Fruit fly (Drosophila melanogaster) whole organism, prepupa: ENCODE measurements around the gene meep.

Experiments used
- Blimp-1 ChIP-seq: fragments of 200-800 bp; sonication (Bioruptor generic); optimal IDR thresholded peaks from 3 replicates; lab custom pipeline; 2017; ENCODE audit warnings: missing biosample characterization, missing genetic modification characterization, mild to moderate bottlenecking, moderate library complexity, missing genetic modification reagents
- CG10631 ChIP-seq: fragments of 200-800 bp; sonication (Bioruptor generic); optimal IDR thresholded peaks from 2 replicates; lab custom pipeline; 2016; ENCODE audit warnings: missing biosample characterization, missing genetic modification characterization
- CG10669 ChIP-seq: fragments of 200-800 bp; sonication (Bioruptor generic); optimal IDR thresholded peaks from 3 replicates; lab custom pipeline; 2018; ENCODE audit warnings: missing biosample characterization, mild to moderate bottlenecking, missing genetic modification characterization, moderate library complexity
- CG11762 ChIP-seq: fragments of 200-800 bp; sonication (Bioruptor generic); optimal IDR thresholded peaks from 3 replicates; lab custom pipeline; 2016; ENCODE audit warnings: missing biosample characterization, missing genetic modification characterization; ENCODE audit not compliant: insufficient read depth
- CG11902 ChIP-seq: fragments of 200-800 bp; sonication (Bioruptor generic); optimal IDR thresholded peaks from 3 replicates; lab custom pipeline; 2016; ENCODE audit warnings: missing biosample characterization, missing genetic modification characterization
- CG15336 ChIP-seq: fragments of 200-800 bp; sonication (Bioruptor generic); IDR thresholded peaks from 2 replicates; pipeline ENCODE4 v1.3.6; 2022; ENCODE audit warnings: missing biosample characterization, missing genetic modification characterization
- CG1621 ChIP-seq: fragments of 200-800 bp; sonication (Bioruptor generic); optimal IDR thresholded peaks from 3 replicates; lab custom pipeline; 2018; ENCODE audit warnings: missing biosample characterization, mild to moderate bottlenecking, missing genetic modification characterization
- CG16779 ChIP-seq: fragments of 200-800 bp; sonication (Bioruptor generic); optimal IDR thresholded peaks from 3 replicates; lab custom pipeline; 2017; ENCODE audit warnings: missing biosample characterization, mild to moderate bottlenecking, missing genetic modification characterization
- CG3032 ChIP-seq: fragments of 200-800 bp; optimal IDR thresholded peaks from 2 replicates; lab custom pipeline; 2019; ENCODE audit warnings: missing biosample characterization, mild to moderate bottlenecking, missing genetic modification characterization, moderate library complexity
- CG31627 ChIP-seq: fragments of 200-800 bp; sonication (Bioruptor generic); optimal IDR thresholded peaks from 3 replicates; lab custom pipeline; 2016; ENCODE audit warnings: missing biosample characterization, missing genetic modification characterization
- CG3919 ChIP-seq: fragments of 200-800 bp; sonication (Bioruptor generic); optimal IDR thresholded peaks from 3 replicates; lab custom pipeline; 2016; ENCODE audit warnings: missing biosample characterization, missing genetic modification characterization
- CG6163 ChIP-seq: fragments of 200-800 bp; sonication (Bioruptor generic); IDR thresholded peaks from 3 replicates; pipeline ENCODE4 v1.3.6; 2022; ENCODE audit warnings: missing biosample characterization, missing genetic modification characterization
- CG6276 ChIP-seq: fragments of 200-800 bp; sonication (Bioruptor generic); optimal IDR thresholded peaks from 2 replicates; lab custom pipeline; 2017; ENCODE audit warnings: missing biosample characterization, mild to moderate bottlenecking, missing genetic modification characterization
- CG6792 ChIP-seq: fragments of 200-800 bp; sonication (Bioruptor generic); optimal IDR thresholded peaks from 3 replicates; lab custom pipeline; 2016; ENCODE audit warnings: missing biosample characterization, missing genetic modification characterization
- CG6808 ChIP-seq: fragments of 200-800 bp; sonication (Bioruptor generic); optimal IDR thresholded peaks from 3 replicates; lab custom pipeline; 2017; ENCODE audit warnings: missing biosample characterization, missing genetic modification characterization, mild to moderate bottlenecking, moderate library complexity, missing genetic modification reagents
- CG6854 ChIP-seq: fragments of 200-800 bp; sonication (Bioruptor generic); optimal IDR thresholded peaks from 2 replicates; lab custom pipeline; 2017; ENCODE audit warnings: missing biosample characterization, mild to moderate bottlenecking, missing genetic modification characterization
- CG7368 ChIP-seq: fragments of 200-800 bp; sonication (Bioruptor generic); optimal IDR thresholded peaks from 3 replicates; lab custom pipeline; 2016; ENCODE audit warnings: missing biosample characterization, missing genetic modification characterization
- CG8119 ChIP-seq: fragments of 200-800 bp; sonication (Bioruptor generic); IDR thresholded peaks from 3 replicates; pipeline ENCODE4 v1.3.6; 2022; ENCODE audit warnings: missing biosample characterization, missing genetic modification characterization
- CG8632 ChIP-seq: fragments of 200-800 bp; sonication (Bioruptor generic); optimal IDR thresholded peaks from 3 replicates; lab custom pipeline; 2016; ENCODE audit warnings: missing biosample characterization, missing genetic modification characterization
- CG9139 ChIP-seq: fragments of 200-800 bp; sonication (Bioruptor generic); optimal IDR thresholded peaks from 3 replicates; lab custom pipeline; 2017; ENCODE audit warnings: missing biosample characterization, mild to moderate bottlenecking, missing genetic modification characterization
- Eip78C ChIP-seq: fragments of 200-800 bp; sonication (Bioruptor generic); peaks from one replicate; lab custom pipeline; 2016; ENCODE audit warnings: missing biosample characterization, missing genetic modification characterization
- Eip93F ChIP-seq: fragments of 200-800 bp; sonication (Bioruptor generic); optimal IDR thresholded peaks from 2 replicates; lab custom pipeline; 2016; ENCODE audit warnings: missing biosample characterization, mild to moderate bottlenecking, missing genetic modification characterization
- Hr38 ChIP-seq: sonication (Bioruptor generic); optimal IDR thresholded peaks from 2 replicates; lab custom pipeline; 2016; ENCODE audit warnings: missing biosample characterization, missing genetic modification characterization
- Hr4 ChIP-seq: fragments of 200-800 bp; sonication (Bioruptor generic); optimal IDR thresholded peaks from 3 replicates; lab custom pipeline; 2016; ENCODE audit warnings: missing biosample characterization, missing genetic modification characterization
- Lpt ChIP-seq: fragments of 200-800 bp; sonication (Bioruptor generic); optimal IDR thresholded peaks from 3 replicates; lab custom pipeline; 2016; ENCODE audit warnings: missing biosample characterization, missing genetic modification characterization
- OdsH ChIP-seq: fragments of 200-800 bp; sonication (Bioruptor generic); optimal IDR thresholded peaks from 3 replicates; lab custom pipeline; 2016; ENCODE audit warnings: missing biosample characterization, missing genetic modification characterization
- Sox102F ChIP-seq: fragments of 200-800 bp; sonication (Bioruptor generic); optimal IDR thresholded peaks from 2 replicates; lab custom pipeline; 2016; ENCODE audit warnings: missing biosample characterization, mild to moderate bottlenecking, missing genetic modification characterization
- Sox14 ChIP-seq: fragments of 200-800 bp; sonication (Bioruptor generic); optimal IDR thresholded peaks from 3 replicates; lab custom pipeline; 2016; ENCODE audit warnings: missing biosample characterization, missing genetic modification characterization
- Sox15 ChIP-seq: fragments of 200-800 bp; sonication (Bioruptor generic); optimal IDR thresholded peaks from 3 replicates; lab custom pipeline; 2016; ENCODE audit warnings: missing biosample characterization, missing genetic modification characterization
- achi ChIP-seq: fragments of 200-800 bp; sonication (Bioruptor generic); optimal IDR thresholded peaks from 3 replicates; lab custom pipeline; 2016; ENCODE audit warnings: missing biosample characterization, missing genetic modification characterization
- acj6 ChIP-seq: fragments of 200-800 bp; sonication (Bioruptor generic); optimal IDR thresholded peaks from 3 replicates; lab custom pipeline; 2016; ENCODE audit warnings: missing biosample characterization, missing genetic modification characterization
- eg ChIP-seq: fragments of 200-800 bp; sonication (Bioruptor generic); IDR thresholded peaks from 3 replicates; pipeline ENCODE4 v1.3.6; 2022; ENCODE audit warnings: missing biosample characterization, missing genetic modification characterization
- fkh ChIP-seq: fragments of 200-800 bp; sonication (Bioruptor generic); optimal IDR thresholded peaks from 3 replicates; lab custom pipeline; 2017; ENCODE audit warnings: missing biosample characterization, mild to moderate bottlenecking, missing genetic modification characterization, moderate library complexity
- lz ChIP-seq: fragments of 200-800 bp; sonication (Bioruptor generic); optimal IDR thresholded peaks from 3 replicates; lab custom pipeline; 2016; ENCODE audit warnings: missing biosample characterization, missing genetic modification characterization
- pdm3 ChIP-seq: fragments of 200-800 bp; sonication (Bioruptor generic); optimal IDR thresholded peaks from 3 replicates; lab custom pipeline; 2016; ENCODE audit warnings: missing biosample characterization, missing genetic modification characterization
- salr ChIP-seq, 2 experiments: fragments of 200-800 bp; sonication (Bioruptor generic); optimal IDR thresholded peaks; 3 replicates each; lab custom pipeline; 2016 to 2018; ENCODE audit warnings: missing biosample characterization in 2 of 2, missing genetic modification characterization in 2 of 2, mild to moderate bottlenecking in 1 of 2
- spab ChIP-seq: fragments of 200-800 bp; sonication (Bioruptor generic); optimal IDR thresholded peaks from 2 replicates; lab custom pipeline; 2017; ENCODE audit warnings: missing biosample characterization, mild to moderate bottlenecking, missing genetic modification characterization, missing genetic modification reagents
- ss ChIP-seq, 2 experiments: fragments of 200-800 bp; sonication (Bioruptor generic); optimal IDR thresholded peaks; 2 replicates in 1 of 2; 3 replicates in 1 of 2; lab custom pipeline; 2017 to 2018; ENCODE audit warnings: mild to moderate bottlenecking in 2 of 2, missing biosample characterization in 2 of 2, missing genetic modification characterization in 2 of 2, moderate library complexity in 1 of 2
- svp ChIP-seq: fragments of 200-800 bp; sonication (Bioruptor generic); peaks from one replicate; lab custom pipeline; 2016; ENCODE audit warnings: missing biosample characterization, missing genetic modification characterization
- topi ChIP-seq: fragments of 200-800 bp; sonication (Bioruptor generic); optimal IDR thresholded peaks from 3 replicates; lab custom pipeline; 2016; ENCODE audit warnings: missing biosample characterization, missing genetic modification characterization
- vri ChIP-seq: fragments of 200-800 bp; sonication (Bioruptor generic); optimal IDR thresholded peaks from 3 replicates; lab custom pipeline; 2016; ENCODE audit warnings: missing biosample characterization, mild to moderate bottlenecking, missing genetic modification characterization

Gene meep

DNA sequence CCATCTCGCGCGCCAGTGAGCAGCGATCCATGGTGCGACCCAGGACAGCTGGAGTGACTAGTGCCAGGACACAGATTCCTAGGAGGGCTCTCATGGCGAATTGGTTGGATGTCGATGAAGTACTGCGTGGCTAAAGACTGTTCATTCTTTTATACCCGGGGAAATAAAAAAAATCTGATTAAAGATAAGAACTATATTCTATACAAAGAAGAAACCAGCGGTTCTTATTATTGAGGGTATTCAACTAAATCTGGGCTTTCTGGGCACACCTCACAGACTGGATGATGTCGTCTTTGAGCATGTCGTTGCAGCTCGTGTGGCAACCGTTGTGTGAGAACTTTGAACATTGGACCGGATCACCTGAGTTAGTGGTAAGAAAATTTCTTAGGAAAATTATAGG, 7.6 kb downstream of the meep start, which contains the start of gene LysX:
TSS of gene LysX (minus strand) at position 101 of the 400 bp plus-strand sequence.
- TF ChIP-seq CG31627 (GFP tag; lab: Kevin White, UChicago) (no peak), CG6808 (GFP tag; lab: Kevin White, UChicago) (no peak), CG9139 (GFP tag; lab: Kevin White, UChicago) (no peak), Lpt (GFP tag; lab: Kevin White, UChicago) (no peak), pdm3 (GFP tag; lab: Kevin White, UChicago) (no peak), Eip78C (peak; percentile 0), CG3919 (GFP tag; lab: Kevin White, UChicago) (no peak), CG3032 (tag; lab: Kevin White, UChicago) (no peak), CG6792 (GFP tag; lab: Kevin White, UChicago) (no peak)

DNA sequence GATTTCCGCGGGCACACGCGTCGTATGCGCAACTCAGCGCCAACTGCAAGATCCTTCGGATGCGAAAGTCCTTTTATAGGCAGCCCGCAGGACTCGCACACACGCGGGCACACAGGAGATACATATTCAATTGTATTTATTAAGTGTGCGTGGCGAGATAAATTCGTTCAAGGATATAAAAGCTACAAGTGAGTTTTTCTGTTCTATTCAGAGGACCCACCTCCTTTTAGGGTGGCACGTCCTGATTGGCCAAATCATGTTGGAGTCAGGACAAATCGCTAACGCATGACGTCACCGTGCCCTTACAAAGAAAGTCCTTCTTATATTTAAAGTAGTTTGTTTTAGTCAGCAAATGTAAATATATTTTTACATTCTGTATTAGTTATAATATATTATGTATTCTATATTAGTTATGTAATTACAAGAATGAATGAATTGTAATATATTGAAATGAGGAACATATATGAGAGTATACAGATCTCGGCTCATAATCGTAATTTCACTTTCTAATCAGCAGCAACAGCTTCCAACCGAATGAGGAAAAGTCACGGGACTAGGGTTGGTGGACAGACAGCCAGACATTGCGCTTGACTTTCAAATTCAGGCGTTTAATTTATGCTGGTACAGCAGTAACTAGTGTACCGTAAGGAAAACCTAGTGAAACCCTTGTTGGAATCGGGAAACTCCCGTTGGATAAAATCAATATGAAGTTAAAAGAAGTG, 9.6 kb downstream of the meep start, which contains the start of gene Trhn:
TSS of gene Trhn (minus strand) at position 51 of the 722 bp plus-strand sequence.
- TF ChIP-seq CG6792 (GFP tag; lab: Kevin White, UChicago) (no peak), vri (GFP tag; lab: Kevin White, UChicago) (no peak), Eip93F (GFP tag; lab: Kevin White, UChicago) (no peak), CG15336 (no peak), CG8632 (no peak), fkh (no peak), acj6 (GFP tag; lab: Kevin White, UChicago) (no peak), salr (GFP tag; optimal IDR thresholded peaks at IDR 0.05; lab: Kevin White, UChicago) (no peak), CG11902 (no peak), CG8119 (no peak), CG6163 (GFP tag; lab: Robert Waterston, UW) (no peak), spab (GFP tag; lab: Kevin White, UChicago) (no peak), svp (GFP tag; lab: Kevin White, UChicago) (no peak), CG10631 (GFP tag; lab: Kevin White, UChicago) (no peak), Sox14 (no peak), achi (GFP tag; lab: Kevin White, UChicago) (no peak), CG16779 (no peak)

DNA sequence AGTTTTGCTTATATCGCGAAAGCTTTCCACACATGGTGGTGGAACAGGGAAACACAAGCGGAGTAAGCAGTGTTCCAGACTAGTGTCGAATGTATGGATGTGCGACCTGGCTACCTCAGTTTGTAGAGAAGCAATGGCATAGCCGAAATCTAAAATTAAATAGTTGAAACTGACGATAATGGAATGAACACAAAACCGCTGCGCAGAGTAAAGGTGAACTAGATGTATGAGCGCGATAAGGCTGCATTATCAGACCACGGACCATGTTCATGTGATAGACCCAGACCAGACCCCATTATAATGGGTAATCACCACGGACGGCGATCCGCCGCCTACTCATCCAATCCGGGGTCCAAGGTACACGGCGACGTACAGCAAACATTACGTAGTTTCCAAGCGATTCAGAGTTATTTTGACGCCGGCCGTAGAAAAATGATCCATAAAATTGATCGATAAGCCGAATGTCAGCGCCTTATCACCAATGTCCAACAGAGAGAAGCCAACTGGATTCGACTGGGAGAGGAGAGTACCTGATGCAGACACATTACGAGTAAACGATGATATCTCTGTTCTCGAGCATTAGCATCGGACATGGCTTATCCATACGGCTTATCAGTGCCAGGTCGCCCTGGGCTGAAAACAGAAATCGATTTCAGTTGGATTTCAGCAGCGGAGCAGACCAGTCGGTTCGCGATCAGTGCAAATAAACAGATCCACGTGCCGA, 13.7 kb downstream of the meep start, which contains the start of gene CG13912:
TSS of gene CG13912 (plus strand) at position 653 of the 724 bp plus-strand sequence.
- peak; percentile 59 for TF ChIP-seq CG6276 (GFP tag; lab: Kevin White, UChicago)
- TF ChIP-seq CG9139 (GFP tag; lab: Kevin White, UChicago), result peak; percentile 54
- peak; percentile 31 for TF ChIP-seq CG10669 (GFP tag; lab: Kevin White, UChicago)
- TF ChIP-seq ss (GFP tag; optimal IDR thresholded peaks at IDR 0.05; lab: Kevin White, UChicago), result peak; percentile 67 to 72
- TF ChIP-seq CG7368 (GFP tag; lab: Kevin White, UChicago), result no peak
- peak; percentile 15 for TF ChIP-seq spab (GFP tag; lab: Kevin White, UChicago)
- TF ChIP-seq fkh, result peak; percentile 48
- TF ChIP-seq pdm3 (GFP tag; lab: Kevin White, UChicago), result no peak
- TF ChIP-seq Blimp-1, result no peak
- peak; percentile 94 for TF ChIP-seq svp (GFP tag; lab: Kevin White, UChicago)
- TF ChIP-seq vri (GFP tag; lab: Kevin White, UChicago), result peak; percentile 62
- TF ChIP-seq CG6854 (GFP tag; lab: Kevin White, UChicago), result peak; percentile 54
- no peak for TF ChIP-seq Hr4 (GFP tag; lab: Kevin White, UChicago)
- peak; percentile 58 for TF ChIP-seq CG6808 (GFP tag; lab: Kevin White, UChicago)
- TF ChIP-seq CG16779, result peak; percentile 1
- TF ChIP-seq CG31627 (GFP tag; lab: Kevin White, UChicago), result no peak
- TF ChIP-seq, all 60 proteins: peak for 11

DNA sequence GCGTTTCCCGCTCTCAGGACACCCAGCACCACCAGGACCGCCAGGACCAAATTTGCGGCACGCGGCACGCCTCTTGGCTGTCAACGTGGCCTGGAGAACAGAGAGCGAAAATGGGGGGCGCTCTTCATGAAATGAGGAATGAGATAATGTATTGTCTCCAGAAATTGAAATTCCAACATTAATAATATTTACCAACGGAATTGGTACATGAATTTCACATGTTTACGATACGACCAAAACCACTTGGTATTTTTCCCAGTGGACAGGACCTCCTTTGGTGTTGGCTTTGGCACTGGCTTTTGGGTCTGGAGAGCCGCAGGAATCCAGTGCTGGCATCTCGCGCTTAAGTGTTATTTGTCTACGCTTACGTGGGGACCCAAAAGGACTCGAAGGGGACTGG, 19.4 kb downstream of the meep start:
- no peak for TF ChIP-seq Sox102F (GFP tag; lab: Kevin White, UChicago)
- peak; percentile 15 for TF ChIP-seq OdsH (GFP tag; lab: Kevin White, UChicago)
- no peak for TF ChIP-seq CG11762 (GFP tag; lab: Kevin White, UChicago)
- TF ChIP-seq Hr4 (GFP tag; lab: Kevin White, UChicago), result no peak
- TF ChIP-seq Sox14, result peak; percentile 9
- TF ChIP-seq CG1621 (tag; lab: Kevin White, UChicago), result no peak
- TF ChIP-seq Eip93F (GFP tag; lab: Kevin White, UChicago), result no peak
- no peak for TF ChIP-seq CG16779
- TF ChIP-seq eg (GFP tag; lab: Robert Waterston, UW), result no peak
- no peak for TF ChIP-seq Eip78C
- TF ChIP-seq CG9139 (GFP tag; lab: Kevin White, UChicago), result no peak
- no peak for TF ChIP-seq Blimp-1
- TF ChIP-seq fkh, result no peak
- TF ChIP-seq Hr38, result no peak
- TF ChIP-seq achi (GFP tag; lab: Kevin White, UChicago), result no peak
- TF ChIP-seq topi (GFP tag; lab: Kevin White, UChicago), result no peak
- no peak for TF ChIP-seq Lpt (GFP tag; lab: Kevin White, UChicago)
- peak; percentile 5 for TF ChIP-seq lz (GFP tag; lab: Kevin White, UChicago)
- peak; percentile 0 for TF ChIP-seq Sox15
- TF ChIP-seq CG15336, result peak; percentile 30; the same call in 1 of the 2 replicates
